Fruit fly (Drosophila melanogaster) whole organism, embryonic: ENCODE results near the gene r-cup.

Experiments
- Abd-B ChIP-seq: fragments of 200-800 bp; sonication (Bioruptor generic); optimal IDR thresholded peaks from 2 replicates; lab custom pipeline; 2018; ENCODE audit warnings: missing biosample characterization, mild to moderate bottlenecking, missing genetic modification characterization, moderate library complexity
- CG11247 ChIP-seq: fragments of 200-800 bp; sonication (Bioruptor generic); IDR thresholded peaks from 2 replicates; pipeline ENCODE4 v1.3.6; 2022; ENCODE audit warnings: missing biosample characterization, missing genetic modification characterization
- CG11456 ChIP-seq: fragments of 200-800 bp; sonication (Bioruptor generic); IDR thresholded peaks from 3 replicates; pipeline ENCODE4 v1.3.6; 2022; ENCODE audit warnings: missing biosample characterization, missing genetic modification characterization
- CG11504 ChIP-seq: fragments of 200-800 bp; sonication (Bioruptor generic); optimal IDR thresholded peaks from 3 replicates; lab custom pipeline; 2019; ENCODE audit warnings: missing biosample characterization, mild to moderate bottlenecking, missing genetic modification characterization, moderate library complexity
- CG12299 ChIP-seq: fragments of 200-800 bp; sonication (Bioruptor generic); optimal IDR thresholded peaks from 2 replicates; lab custom pipeline; 2018; ENCODE audit warnings: missing biosample characterization, mild to moderate bottlenecking, missing genetic modification characterization
- CG13287 ChIP-seq: fragments of 200-800 bp; sonication (Bioruptor generic); IDR thresholded peaks from 2 replicates; pipeline ENCODE4 v1.3.6; 2022; ENCODE audit warnings: missing biosample characterization, missing genetic modification characterization; ENCODE audit not compliant: partially characterized antibody
- CG13624 ChIP-seq: fragments of 200-800 bp; sonication (Bioruptor generic); optimal IDR thresholded peaks from 2 replicates; lab custom pipeline; 2016; ENCODE audit warnings: missing biosample characterization, missing genetic modification characterization
- CG13775 ChIP-seq: fragments of 200-800 bp; sonication (Bioruptor generic); optimal IDR thresholded peaks from 3 replicates; lab custom pipeline; 2017; ENCODE audit warnings: missing biosample characterization, mild to moderate bottlenecking, missing genetic modification characterization
- CG15514 ChIP-seq: fragments of 200-800 bp; sonication (Bioruptor generic); optimal IDR thresholded peaks from 3 replicates; lab custom pipeline; 2017; ENCODE audit warnings: missing biosample characterization, missing genetic modification characterization, mild to moderate bottlenecking, moderate library complexity, missing genetic modification reagents
- CG17328 ChIP-seq: fragments of 200-800 bp; sonication (Bioruptor generic); IDR thresholded peaks from 2 replicates; pipeline ENCODE4 v1.3.6; 2022; ENCODE audit warnings: missing biosample characterization, missing genetic modification characterization
- CG17361 ChIP-seq: fragments of 200-800 bp; sonication (Bioruptor generic); IDR thresholded peaks from 3 replicates; pipeline ENCODE4 v1.3.6; 2022; ENCODE audit warnings: missing biosample characterization, missing genetic modification characterization
- CG17829 ChIP-seq: fragments of 200-800 bp; optimal IDR thresholded peaks from 2 replicates; lab custom pipeline; 2019; ENCODE audit warnings: missing biosample characterization, mild to moderate bottlenecking, missing genetic modification characterization, moderate library complexity
- CG1832 ChIP-seq: fragments of 200-800 bp; sonication (Bioruptor generic); optimal IDR thresholded peaks from 2 replicates; lab custom pipeline; 2017; ENCODE audit warnings: missing biosample characterization, mild to moderate bottlenecking, missing genetic modification characterization, inconsistent platforms
- CG2116 ChIP-seq: fragments of 200-800 bp; sonication (Bioruptor generic); optimal IDR thresholded peaks from 3 replicates; lab custom pipeline; 2018; ENCODE audit warnings: missing biosample characterization, mild to moderate bottlenecking, missing genetic modification characterization
- CG2202 ChIP-seq: fragments of 200-800 bp; sonication (Bioruptor generic); optimal IDR thresholded peaks from 2 replicates; lab custom pipeline; 2018; ENCODE audit warnings: missing biosample characterization, mild to moderate bottlenecking, missing genetic modification characterization
- CG2889 ChIP-seq: fragments of 200-800 bp; sonication (Bioruptor generic); IDR thresholded peaks from 3 replicates; pipeline ENCODE4 v1.3.6; 2022; ENCODE audit warnings: missing biosample characterization, missing genetic modification characterization
- CG34422 ChIP-seq: fragments of 200-800 bp; sonication (Bioruptor generic); IDR thresholded peaks from 3 replicates; pipeline ENCODE4 v1.3.6; 2022; ENCODE audit warnings: missing biosample characterization, missing genetic modification characterization
- CG3995 ChIP-seq: fragments of 200-800 bp; sonication (Bioruptor generic); optimal IDR thresholded peaks from 3 replicates; lab custom pipeline; 2016; ENCODE audit warnings: missing biosample characterization, missing genetic modification characterization
- CG4404 ChIP-seq: fragments of 200-800 bp; sonication (Bioruptor generic); IDR thresholded peaks from 2 replicates; pipeline ENCODE4 v1.3.6; 2022; ENCODE audit warnings: missing biosample characterization, missing genetic modification characterization
- CG6791 ChIP-seq: fragments of 200-800 bp; sonication (Bioruptor generic); IDR thresholded peaks from 3 replicates; pipeline ENCODE4 v1.3.6; 2022; ENCODE audit warnings: missing biosample characterization, missing genetic modification characterization; ENCODE audit not compliant: partially characterized antibody
- CG7928 ChIP-seq: fragments of 200-800 bp; sonication (Bioruptor generic); optimal IDR thresholded peaks from 2 replicates; lab custom pipeline; 2017; ENCODE audit warnings: missing biosample characterization, mild to moderate bottlenecking, missing genetic modification characterization
- CG8765 ChIP-seq: fragments of 200-800 bp; sonication (Bioruptor generic); IDR thresholded peaks from 2 replicates; pipeline ENCODE4 v1.3.6; 2022; ENCODE audit warnings: missing biosample characterization, missing genetic modification characterization
- CG8944 ChIP-seq: fragments of 200-800 bp; sonication (Bioruptor generic); optimal IDR thresholded peaks from 3 replicates; lab custom pipeline; 2016; ENCODE audit warnings: missing biosample characterization, missing genetic modification characterization
- CG9817 ChIP-seq: fragments of 200-800 bp; sonication (Bioruptor generic); optimal IDR thresholded peaks from 2 replicates; lab custom pipeline; 2018; ENCODE audit warnings: missing biosample characterization, mild to moderate bottlenecking, missing genetic modification characterization, moderate library complexity
- CoRest ChIP-seq: fragments of 200-800 bp; sonication (Bioruptor generic); optimal IDR thresholded peaks from 3 replicates; lab custom pipeline; 2018; ENCODE audit warnings: missing biosample characterization, mild to moderate bottlenecking, missing genetic modification characterization, moderate library complexity
- D ChIP-seq, 2 experiments: fragments of 200-800 bp in 1 of 2; fragments of >200 bp in 1 of 2; sonication (Bioruptor generic) in 1 of 2; optimal IDR thresholded peaks; 2 replicates in 1 of 2; 3 replicates in 1 of 2; lab custom pipeline; 2017; ENCODE audit warnings: mild to moderate bottlenecking in 1 of 2, missing biosample characterization in 1 of 2, missing genetic modification characterization in 1 of 2, missing genetic modification reagents in 1 of 2
- Drgx ChIP-seq: fragments of 200-800 bp; sonication (Bioruptor generic); IDR thresholded peaks from 2 replicates; pipeline ENCODE4 v1.3.6; 2022; ENCODE audit warnings: missing biosample characterization, missing genetic modification characterization
- E2f2 ChIP-seq: fragments of 200-800 bp; sonication (Bioruptor generic); IDR thresholded peaks from 2 replicates; pipeline ENCODE4 v1.3.6; 2022; ENCODE audit warnings: missing biosample characterization, missing genetic modification characterization
- HLHmδ ChIP-seq: fragments of 200-800 bp; sonication (Bioruptor generic); optimal IDR thresholded peaks from 2 replicates; lab custom pipeline; 2018; ENCODE audit warnings: missing biosample characterization, mild to moderate bottlenecking, missing genetic modification characterization, moderate library complexity
- Ptx1 ChIP-seq: fragments of 200-800 bp; sonication (Bioruptor generic); IDR thresholded peaks from 2 replicates; pipeline ENCODE4 v1.3.6; 2022; ENCODE audit warnings: missing biosample characterization, missing genetic modification characterization
- Rfx ChIP-seq: fragments of 200-800 bp; sonication (Bioruptor generic); IDR thresholded peaks from 2 replicates; pipeline ENCODE4 v1.3.6; 2022; ENCODE audit warnings: missing biosample characterization, missing genetic modification characterization
- Sin3A ChIP-seq: fragments of >200 bp; optimal IDR thresholded peaks from 2 replicates; lab custom pipeline; 2018
- Sox100B ChIP-seq: fragments of 200-800 bp; sonication (Bioruptor generic); optimal IDR thresholded peaks from 3 replicates; lab custom pipeline; 2018; ENCODE audit warnings: missing biosample characterization, mild to moderate bottlenecking, missing genetic modification characterization
- Sry-δ ChIP-seq: fragments of 200-800 bp; sonication (Bioruptor generic); optimal IDR thresholded peaks from 2 replicates; lab custom pipeline; 2016; ENCODE audit warnings: missing biosample characterization, missing genetic modification characterization
- Stat92E ChIP-seq, 3 experiments: fragments of >200 bp in 2 of 3; fragments of 200-800 bp in 1 of 3; sonication (Bioruptor generic) in 1 of 3; optimal IDR thresholded peaks; 2 replicates each; lab custom pipeline; 2017 to 2019; ENCODE audit warnings: missing biosample characterization in 3 of 3, missing genetic modification characterization in 3 of 3, mild to moderate bottlenecking in 1 of 3, moderate library complexity in 1 of 3
- Xbp1 ChIP-seq: fragments of 200-800 bp; sonication (Bioruptor generic); optimal IDR thresholded peaks from 3 replicates; lab custom pipeline; 2016; ENCODE audit warnings: missing biosample characterization, mild to moderate bottlenecking, missing genetic modification characterization
- cad ChIP-seq: fragments of >200 bp; optimal IDR thresholded peaks from 2 replicates; lab custom pipeline; 2017; ENCODE audit warnings: missing biosample characterization, missing genetic modification characterization
- hbn ChIP-seq: fragments of 200-800 bp; sonication (Bioruptor generic); IDR thresholded peaks from 2 replicates; pipeline ENCODE4 v1.3.6; 2022; ENCODE audit warnings: missing biosample characterization, missing genetic modification characterization; ENCODE audit not compliant: partially characterized antibody
- lab ChIP-seq: fragments of 200-800 bp; sonication (Bioruptor generic); optimal IDR thresholded peaks from 3 replicates; lab custom pipeline; 2017; ENCODE audit warnings: missing biosample characterization, missing genetic modification characterization, mild to moderate bottlenecking, moderate library complexity, missing genetic modification reagents
- nom ChIP-seq: fragments of 200-800 bp; sonication (Bioruptor generic); optimal IDR thresholded peaks from 2 replicates; lab custom pipeline; 2017; ENCODE audit warnings: missing biosample characterization, missing genetic modification characterization, mild to moderate bottlenecking, moderate library complexity, missing genetic modification reagents
- pho ChIP-seq: fragments of 200-800 bp; sonication (Bioruptor generic); optimal IDR thresholded peaks from 2 replicates; lab custom pipeline; 2016; ENCODE audit warnings: missing biosample characterization, missing genetic modification characterization
- pzg ChIP-seq: fragments of 200-800 bp; sonication (Bioruptor generic); optimal IDR thresholded peaks from 3 replicates; lab custom pipeline; 2018; ENCODE audit warnings: missing biosample characterization, mild to moderate bottlenecking, missing genetic modification characterization, moderate library complexity
- shn ChIP-seq: fragments of 200-800 bp; sonication (Bioruptor generic); optimal IDR thresholded peaks from 3 replicates; lab custom pipeline; 2016; ENCODE audit warnings: missing biosample characterization, missing genetic modification characterization
- sim ChIP-seq: fragments of 200-800 bp; sonication (Bioruptor generic); IDR thresholded peaks from 2 replicates; pipeline ENCODE4 v1.3.6; 2022; ENCODE audit warnings: missing biosample characterization, missing genetic modification characterization
- stwl ChIP-seq: fragments of 200-800 bp; sonication (Bioruptor generic); optimal IDR thresholded peaks from 3 replicates; lab custom pipeline; 2018; ENCODE audit warnings: missing biosample characterization, mild to moderate bottlenecking, missing genetic modification characterization, moderate library complexity
- tin ChIP-seq: fragments of 200-800 bp; sonication (Bioruptor generic); optimal IDR thresholded peaks from 3 replicates; lab custom pipeline; 2016; ENCODE audit warnings: missing biosample characterization, missing genetic modification characterization
- vnd ChIP-seq: fragments of 200-800 bp; sonication (Bioruptor generic); IDR thresholded peaks from 3 replicates; pipeline ENCODE4 v1.3.6; 2022; ENCODE audit warnings: missing biosample characterization, missing genetic modification characterization; ENCODE audit not compliant: partially characterized antibody
- vvl ChIP-seq: fragments of 200-800 bp; sonication (Bioruptor generic); IDR thresholded peaks from 2 replicates; pipeline ENCODE4 v1.3.6; 2022; ENCODE audit warnings: missing biosample characterization, missing genetic modification characterization

Gene r-cup

dm6 chrX:21035208-21035937 is 9.7 kb upstream of the r-cup start, which contains the start of gene Ntf-2 (continued):
- TF ChIP-seq CG11504 (tag; lab: Kevin White, UChicago) (no peak), sim (GFP tag; lab: Robert Waterston, UW) (no peak), Sin3A (peak; percentile 19), Xbp1 (GFP tag; lab: Kevin White, UChicago) (peak; percentile 40), CG11456 (0 out of 3 replicates have a peak, but pooled peaks have one; percentile 41), pho (peak; percentile 17), Sry-δ (GFP tag; lab: Kevin White, UChicago) (peak; percentile 94), CG9817 (tag; lab: Kevin White, UChicago) (peak; percentile 21), CG17829 (no peak), tin (GFP tag; lab: Kevin White, UChicago) (peak; percentile 12), CG13287 (GFP tag; lab: Robert Waterston, UW) (peak; percentile 80), CG8765 (GFP tag; lab: Robert Waterston, UW) (no peak), lab (GFP tag; lab: Kevin White, UChicago) (peak; percentile 12), CG4404 (GFP tag; lab: Robert Waterston, UW) (no peak), CG8944 (peak; percentile 26), E2f2 (GFP tag; lab: Robert Waterston, UW) (peak; percentile 64), CG17361 (no peak), cad (GFP tag; lab: Kevin White, UChicago) (no peak), CG12299 (no peak), D (optimal IDR thresholded peaks at IDR 0.05; lab: Kevin White, UChicago) (no peak), D (GFP tag; optimal IDR thresholded peaks at IDR 0.05; lab: Kevin White, UChicago) (no peak), Sox100B (GFP tag; lab: Kevin White, UChicago) (no peak), CG2202 (tag; lab: Kevin White, UChicago) (no peak), CoRest (peak; percentile 8), stwl (peak; percentile 44), CG3995 (GFP tag; lab: Kevin White, UChicago) (peak; percentile 61), hbn (GFP tag; lab: Robert Waterston, UW) (peak; percentile 56), CG2889 (GFP tag; lab: Robert Waterston, UW) (no peak), nom (GFP tag; lab: Kevin White, UChicago) (peak; percentile 27), CG2116 (GFP tag; lab: Kevin White, UChicago) (peak; percentile 49), Rfx (GFP tag; lab: Robert Waterston, UW) (peak; percentile 61), Ptx1 (GFP tag; lab: Robert Waterston, UW) (peak; percentile 34; the same call in 1 of the 2 replicates), CG11247 (GFP tag; lab: Robert Waterston, UW) (no peak), CG34422 (GFP tag; lab: Robert Waterston, UW) (peak; percentile 34; the same call in 1 of the 3 replicates), shn (no peak), CG15514 (GFP tag; lab: Kevin White, UChicago) (peak; percentile 51), Stat92E (GFP tag; optimal IDR thresholded peaks at IDR 0.05; lab: Kevin White, UChicago) (no peak), CG7928 (GFP tag; lab: Kevin White, UChicago) (peak; percentile 86), CG6791 (GFP tag; lab: Robert Waterston, UW) (peak; percentile 89), CG13775 (no peak), CG17328 (GFP tag; lab: Robert Waterston, UW) (no peak), HLHmδ (GFP tag; lab: Kevin White, UChicago) (peak; percentile 48), CG1832 (GFP tag; lab: Kevin White, UChicago) (no peak), pzg (GFP tag; lab: Kevin White, UChicago) (peak; percentile 79), Drgx (GFP tag; lab: Robert Waterston, UW) (peak; percentile 19; the same call in 1 of the 2 replicates), vvl (GFP tag; lab: Robert Waterston, UW) (0 out of 2 replicates have a peak, but pooled peaks have one; percentile 24), CG13624 (GFP tag; lab: Kevin White, UChicago) (peak; percentile 12), vnd (GFP tag; lab: Robert Waterston, UW) (peak; percentile 76), Abd-B (GFP tag; lab: Kevin White, UChicago) (no peak)
